Worm (Caenorhabditis elegans): ENCODE results near the gene frk-1.

Gene frk-1

DNA sequence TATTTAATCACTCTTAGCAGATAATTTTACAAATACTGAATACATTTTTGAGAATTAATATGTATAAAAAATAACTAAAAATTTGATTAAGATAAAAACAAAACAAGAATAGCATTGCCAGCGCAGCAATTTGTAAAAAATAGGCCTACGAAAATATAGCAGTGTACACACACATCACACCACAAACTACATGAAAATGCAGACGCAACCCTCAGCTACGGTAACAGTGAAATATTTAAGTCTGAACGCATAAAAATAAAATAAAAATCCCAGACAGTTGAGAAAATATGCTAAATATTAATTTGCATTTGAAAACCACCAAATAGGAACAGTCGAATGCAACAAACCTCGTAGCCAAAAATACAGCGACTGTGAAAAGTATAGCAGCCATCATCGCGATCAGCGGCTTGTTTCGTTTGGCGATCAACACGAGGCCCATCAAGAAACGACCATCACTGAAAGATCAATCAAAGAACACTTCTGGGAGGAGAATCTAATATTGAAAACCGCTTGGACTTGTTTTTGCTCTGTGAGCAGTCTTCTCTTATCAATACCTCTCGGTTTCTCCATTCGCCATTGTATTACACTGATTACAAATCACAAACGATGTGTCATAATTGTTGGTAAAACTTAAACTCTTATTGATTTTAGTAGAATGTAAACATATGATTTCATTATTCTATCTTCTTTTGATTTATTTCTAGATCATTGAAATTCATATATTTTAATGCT lies 44.3 kb upstream of the frk-1 start, which contains the start of gene pyp-1:
TSS of gene pyp-1 (minus strand) at position 439 of the 732 bp plus-strand sequence.
- TF ChIP-seq elt-2 (tag; optimal IDR thresholded peaks at IDR 0.05) (peak; percentile 6), ceh-31 (tag; optimal IDR thresholded peaks at IDR 0.05) (no peak)

DNA sequence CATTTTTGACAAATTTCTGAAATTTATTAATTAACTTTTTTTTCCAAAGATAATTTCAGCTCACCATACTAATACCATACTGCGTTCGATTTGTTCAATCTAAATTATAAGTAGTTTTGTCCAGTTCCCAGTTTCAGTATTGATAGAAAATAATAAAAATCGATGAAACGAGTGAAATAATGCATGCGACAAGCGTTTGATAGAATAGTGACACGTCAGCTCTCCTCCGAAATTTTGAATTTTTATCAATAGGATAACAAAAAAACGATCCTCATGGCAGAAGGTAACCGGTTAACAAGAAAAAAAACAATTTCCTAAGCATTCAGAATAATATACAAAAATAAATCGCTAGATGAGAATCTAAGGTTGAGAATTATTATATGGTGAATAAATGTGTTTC lies 41.2 kb upstream of the frk-1 start, which contains the start of gene C47E12.3:
TSS of gene C47E12.3 (minus strand) at position 101 of the 400 bp plus-strand sequence.
- TF ChIP-seq nhr-11 (tag; optimal IDR thresholded peaks at IDR 0.05) (no peak), ceh-6 (GFP tag; optimal IDR thresholded peaks at IDR 0.05) (no peak)

DNA sequence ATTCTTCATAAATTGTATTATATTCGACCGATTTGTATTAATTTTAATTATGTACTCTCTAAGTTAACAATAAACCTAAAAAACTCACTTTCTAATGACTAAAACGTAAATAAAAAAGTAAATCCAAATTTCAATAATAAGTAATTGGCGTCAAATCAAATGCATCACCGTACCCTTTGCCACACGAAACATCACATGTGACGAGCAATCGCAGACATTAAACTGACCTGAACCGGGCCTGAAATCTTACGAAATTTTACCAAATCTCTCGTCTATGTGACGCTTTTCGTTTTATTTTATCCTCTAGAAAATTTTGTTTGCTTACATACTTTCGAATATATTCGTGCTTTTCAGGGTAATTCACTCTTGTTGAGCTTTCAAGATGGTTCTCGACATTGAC lies 39.6 kb upstream of the frk-1 start, which contains the start of the genes C47E12.2 and sars-1:
TSS of gene C47E12.2 (minus strand) at position 131 of the 400 bp plus-strand sequence.
TSS of gene sars-1 (plus strand) at position 355 of the 400 bp plus-strand sequence.
- TF ChIP-seq ceh-34 (tag; optimal IDR thresholded peaks at IDR 0.05) (no peak), eyg-1 (tag; optimal IDR thresholded peaks at IDR 0.05) (no peak), T23F11.4 (GFP tag; optimal IDR thresholded peaks at IDR 0.05) (no peak), zip-5 (tag; optimal IDR thresholded peaks at IDR 0.05) (no peak), ceh-45 (GFP tag; IDR thresholded peaks at IDR 0.05) (no peak)

DNA sequence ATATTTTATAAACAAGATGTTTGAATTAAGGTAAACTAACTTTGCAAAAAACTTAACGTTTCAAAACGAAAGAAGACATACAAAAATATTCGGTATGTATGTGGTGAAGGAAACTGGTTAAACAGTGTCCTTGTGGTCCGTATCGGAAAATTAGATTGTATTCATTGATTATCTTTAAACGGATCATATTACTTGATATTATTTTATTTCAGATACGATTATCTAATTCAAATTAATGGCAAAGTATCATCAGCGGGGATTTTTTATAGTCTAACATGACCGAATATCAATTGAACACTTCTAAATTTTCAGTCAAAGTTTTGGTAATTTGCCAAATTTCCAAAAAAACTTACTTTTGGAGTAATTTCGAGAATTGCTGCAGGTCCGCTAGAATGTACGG lies 36.2 kb upstream of the frk-1 start, which contains the start of gene C47E12.13:
TSS of gene C47E12.13 (minus strand) at position 101 of the 400 bp plus-strand sequence.
- TF ChIP-seq eyg-1 (tag; optimal IDR thresholded peaks at IDR 0.05), result no peak
- TF ChIP-seq elt-2 (tag; optimal IDR thresholded peaks at IDR 0.05), result no peak
- no peak for TF ChIP-seq ref-2 (tag; optimal IDR thresholded peaks at IDR 0.05)
- TF ChIP-seq unc-3 (GFP tag; conservative IDR thresholded peaks at IDR 0.05), result no peak
- TF ChIP-seq unc-3 (tag; optimal IDR thresholded peaks at IDR 0.05), result no peak
- no peak for TF ChIP-seq ttx-3 (tag; optimal IDR thresholded peaks at IDR 0.05)
- no peak for TF ChIP-seq C08G9.2 (tag; optimal IDR thresholded peaks at IDR 0.05)
- no peak for TF ChIP-seq pag-3 (tag; optimal IDR thresholded peaks at IDR 0.05; ENCODE audit: borderline replicate concordance)
- TF ChIP-seq ets-4 (tag; optimal IDR thresholded peaks at IDR 0.05), result no peak
- no peak for TF ChIP-seq F13H6.1 (tag; optimal IDR thresholded peaks at IDR 0.05)
- no peak for TF ChIP-seq lin-11 (tag; optimal IDR thresholded peaks at IDR 0.05)
- TF ChIP-seq dve-1 (tag; optimal IDR thresholded peaks at IDR 0.05), result no peak
- no peak for TF ChIP-seq ama-1 (optimal IDR thresholded peaks at IDR 0.05)

- TF ChIP-seq fax-1 (tag; optimal IDR thresholded peaks at IDR 0.05) (no peak), sdc-2 (tag; optimal IDR thresholded peaks at IDR 0.05) (no peak), ref-2 (tag; optimal IDR thresholded peaks at IDR 0.05) (peak; percentile 10)
Observed at ce11 chrIV:10007758-10008157, 35.2 kb upstream of the frk-1 start.

ce11 chrIV:10009536-10009935 lies 33.4 kb upstream of the frk-1 start, which contains the start of gene magu-4:
Gene magu-4, plus strand, starts transcription at chrIV:10009753.
- TF ChIP-seq fkh-6 (tag; optimal IDR thresholded peaks at IDR 0.05) (no peak), ceh-19 (GFP tag; optimal IDR thresholded peaks at IDR 0.05) (no peak), Y22D7AL.16 (tag; optimal IDR thresholded peaks at IDR 0.05) (no peak), odd-2 (tag; optimal IDR thresholded peaks at IDR 0.05) (no peak), ahr-1 (tag; optimal IDR thresholded peaks at IDR 0.05) (no peak), lim-6 (tag; optimal IDR thresholded peaks at IDR 0.05) (no peak), sdc-2 (tag; optimal IDR thresholded peaks at IDR 0.05) (no peak), ets-4 (tag; optimal IDR thresholded peaks at IDR 0.05) (no peak), sox-4 (tag; optimal IDR thresholded peaks at IDR 0.05) (no peak), ceh-2 (tag; optimal IDR thresholded peaks at IDR 0.05) (no peak), ref-2 (tag; optimal IDR thresholded peaks at IDR 0.05) (no peak), npax-4 (tag; optimal IDR thresholded peaks at IDR 0.05) (no peak), ceh-22 (tag; optimal IDR thresholded peaks at IDR 0.05) (no peak), ceh-31 (tag; optimal IDR thresholded peaks at IDR 0.05) (no peak), ceh-9 (tag; optimal IDR thresholded peaks at IDR 0.05) (no peak), ceh-34 (tag; optimal IDR thresholded peaks at IDR 0.05) (no peak)

Measured in whole organism, late embryonic.